Worm (Caenorhabditis elegans) whole organism, L4/young adult: Measurements from ENCODE around the gene pan-1.

ENCODE experiments used
- W03F9.2 ChIP-seq: fragments of 150-350 bp; optimal IDR thresholded peaks from 2 replicates; lab custom pipeline; 2014; ENCODE audit warnings: missing biosample characterization, missing genetic modification characterization
- him-1 ChIP-seq: sonication (generic microtip); optimal IDR thresholded peaks from 2 replicates; lab custom pipeline; 2016; ENCODE audit warnings: missing genotype, missing genetic modification reagents, missing genetic modification characterization, missing compliant biosample characterization

ce11 chrIII:4542362-4542931, 20.1 kb upstream of the pan-1 start, which contains the start of the genes mrps-34 and cisd-3.1:
- TF ChIP-seq him-1 (tag; lab: Kevin White, UChicago) (no peak), W03F9.2 (tag; lab: Kevin White, UChicago) (no peak)
